Worm (Caenorhabditis elegans) whole organism, early embryonic: ENCODE data around the gene F37A4.2.

Source experiments
- B0310.2 ChIP-seq: sonication (generic microtip); optimal IDR thresholded peaks from 2 replicates; lab custom pipeline; 2016; ENCODE audit warnings: mild to moderate bottlenecking, missing genetic modification characterization, missing compliant biosample characterization
- F13C5.2 ChIP-seq: sonication (generic microtip); optimal IDR thresholded peaks from 2 replicates; lab custom pipeline; 2017; ENCODE audit warnings: mild to moderate bottlenecking, missing genetic modification characterization, inconsistent platforms, missing compliant biosample characterization
- aly-1 ChIP-seq: sonication (generic microtip); optimal IDR thresholded peaks from 2 replicates; lab custom pipeline; 2016; ENCODE audit warnings: missing genetic modification characterization, missing compliant biosample characterization
- ama-1 ChIP-seq: fragments of 150-350 bp; optimal IDR thresholded peaks from 2 replicates; lab custom pipeline; 2014
- ceh-13 ChIP-seq: fragments of 200-800 bp; sonication (Bioruptor generic); optimal IDR thresholded peaks from 2 replicates; lab custom pipeline; 2018; ENCODE audit warnings: mild to moderate bottlenecking, missing genetic modification characterization, missing compliant biosample characterization
- ceh-36 ChIP-seq: sonication (generic microtip); optimal IDR thresholded peaks from 2 replicates; lab custom pipeline; 2016; ENCODE audit warnings: missing genetic modification characterization, inconsistent platforms, missing compliant biosample characterization
- ets-7 ChIP-seq: sonication (generic microtip); optimal IDR thresholded peaks from 2 replicates; lab custom pipeline; 2016; ENCODE audit warnings: missing genotype, missing genetic modification characterization, missing compliant biosample characterization
- flt-1 ChIP-seq: fragments of 200-800 bp; sonication (Bioruptor generic); IDR thresholded peaks from 2 replicates; pipeline ENCODE4 v1.3.6; 2022; ENCODE audit warnings: missing genetic modification characterization, missing compliant biosample characterization
- hmbx-1 ChIP-seq: sonication (generic microtip); optimal IDR thresholded peaks from 2 replicates; lab custom pipeline; 2016; ENCODE audit warnings: mild to moderate bottlenecking, missing genetic modification characterization, missing compliant biosample characterization
- hmg-4 ChIP-seq: fragments of 200-800 bp; sonication (Bioruptor generic); optimal IDR thresholded peaks from 2 replicates; lab custom pipeline; 2018; ENCODE audit warnings: mild to moderate bottlenecking, missing genetic modification characterization, missing compliant biosample characterization
- hnd-1 ChIP-seq: sonication (generic microtip); optimal IDR thresholded peaks from 2 replicates; lab custom pipeline; 2016; ENCODE audit warnings: missing genetic modification characterization, missing compliant biosample characterization
- pes-1 ChIP-seq: fragments of 200-800 bp; sonication (Bioruptor generic); IDR thresholded peaks from 2 replicates; pipeline ENCODE4 v1.3.6; 2022; ENCODE audit warnings: missing genetic modification reagents, missing genetic modification characterization, missing compliant biosample characterization
- scrt-1 ChIP-seq: fragments of 200-800 bp; sonication (Bioruptor generic); IDR thresholded peaks from 2 replicates; pipeline ENCODE4 v1.3.6; 2022; ENCODE audit warnings: missing genetic modification characterization, missing compliant biosample characterization
- sea-1 ChIP-seq: fragments of 200-800 bp; sonication (Bioruptor generic); conservative IDR thresholded peaks from 2 replicates; pipeline ENCODE4 v1.3.6; 2022; ENCODE audit warnings: missing genetic modification characterization, missing compliant biosample characterization
- tbx-11 ChIP-seq: fragments of 200-800 bp; sonication (Bioruptor generic); IDR thresholded peaks from 2 replicates; pipeline ENCODE4 v1.3.6; 2022; ENCODE audit warnings: missing genetic modification characterization, missing compliant biosample characterization
- tbx-37 ChIP-seq: fragments of 200-800 bp; sonication (Bioruptor generic); conservative IDR thresholded peaks from 2 replicates; pipeline ENCODE4 v1.3.6; 2022; ENCODE audit warnings: missing genetic modification reagents, missing genetic modification characterization, missing compliant biosample characterization
- tra-4 ChIP-seq: sonication (generic microtip); optimal IDR thresholded peaks from 2 replicates; lab custom pipeline; 2017; ENCODE audit warnings: missing genetic modification characterization, missing compliant biosample characterization

F37A4.2 gene

DNA sequence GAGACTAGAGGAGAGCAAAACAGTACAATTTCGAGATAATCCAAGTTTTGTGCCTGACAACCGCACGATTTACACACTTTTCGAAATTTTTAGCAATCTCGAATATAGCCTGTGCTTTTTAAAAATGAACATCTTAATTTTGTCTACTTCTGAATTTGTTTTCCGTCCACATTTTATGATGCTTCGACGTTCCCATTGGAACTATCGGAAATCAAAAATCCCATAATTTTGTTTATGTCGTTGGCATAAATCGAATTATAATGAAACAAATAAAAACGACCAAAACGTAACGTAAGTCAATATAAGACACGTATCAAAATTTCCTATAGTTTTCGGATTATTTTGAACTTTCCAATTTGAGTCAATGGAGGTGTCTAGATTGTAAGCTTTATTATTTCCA, 14.7 kb downstream of the F37A4.2 start, which contains the start of gene K07E12.2:
K07E12.2 (plus strand) TSS at position 301 of the 400 bp plus-strand sequence.
- TF ChIP-seq ets-7 (tag; lab: Kevin White, UChicago) (no peak), scrt-1 (GFP tag; lab: Robert Waterston, UW) (no peak), aly-1 (tag; lab: Kevin White, UChicago) (no peak), hnd-1 (tag; lab: Kevin White, UChicago) (no peak), tbx-37 (GFP tag; lab: Robert Waterston, UW) (no peak), B0310.2 (tag; lab: Kevin White, UChicago) (no peak)

DNA sequence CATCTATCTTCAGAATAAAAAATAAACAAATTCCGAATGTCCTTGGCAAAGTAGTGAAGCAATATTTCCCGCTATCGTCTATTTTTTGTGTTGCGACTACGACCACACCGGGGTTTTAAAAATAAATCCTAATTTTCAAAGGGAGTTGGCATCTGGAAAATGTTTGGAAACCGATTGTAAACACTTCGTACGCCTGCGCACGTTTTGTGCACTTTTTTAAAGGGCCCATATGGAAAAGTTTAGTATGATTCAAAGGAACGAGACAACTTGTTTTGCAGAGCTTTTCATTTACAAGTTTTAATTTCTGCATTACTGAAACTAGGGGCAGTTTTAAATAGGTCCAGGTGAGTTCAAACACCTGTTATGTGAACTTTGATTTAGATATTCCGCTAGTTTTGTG, 17.8 kb downstream of the F37A4.2 start:
- no peak for TF ChIP-seq tbx-11 (GFP tag; lab: Robert Waterston, UW)
- TF ChIP-seq hmbx-1, result no peak
- no peak for TF ChIP-seq pes-1 (GFP tag; lab: Robert Waterston, UW)
- TF ChIP-seq B0310.2 (tag; lab: Kevin White, UChicago), result no peak
- no peak for TF ChIP-seq tra-4 (tag; lab: Kevin White, UChicago)
- TF ChIP-seq F13C5.2 (tag; lab: Kevin White, UChicago), result no peak
- no peak for TF ChIP-seq ceh-13
- TF ChIP-seq ets-7 (tag; lab: Kevin White, UChicago), result no peak
- TF ChIP-seq ceh-36, result no peak
- no peak for TF ChIP-seq scrt-1 (GFP tag; lab: Robert Waterston, UW)
- TF ChIP-seq ama-1 (lab: Kevin White, UChicago), result no peak
- TF ChIP-seq hmg-4, result no peak
- no peak for TF ChIP-seq hnd-1 (tag; lab: Kevin White, UChicago)
- no peak for TF ChIP-seq sea-1 (GFP tag; lab: Robert Waterston, UW)
- no peak for TF ChIP-seq flt-1
- TF ChIP-seq aly-1 (tag; lab: Kevin White, UChicago), result no peak
- TF ChIP-seq tbx-37 (GFP tag; lab: Robert Waterston, UW), result no peak

ce11 chrIII:6742597-6742996, 20.3 kb downstream of the F37A4.2 start:
- TF ChIP-seq ceh-13, result no peak

ce11 chrIII:6746008-6746407, 23.8 kb downstream of the F37A4.2 start, which contains the start of gene dig-1:
dig-1 (plus strand) TSS chrIII:6746308.
- TF ChIP-seq ceh-36 (no peak), aly-1 (tag; lab: Kevin White, UChicago) (no peak), hnd-1 (tag; lab: Kevin White, UChicago) (no peak), pes-1 (GFP tag; lab: Robert Waterston, UW) (no peak), tra-4 (tag; lab: Kevin White, UChicago) (no peak), B0310.2 (tag; lab: Kevin White, UChicago) (no peak), F13C5.2 (tag; lab: Kevin White, UChicago) (no peak), ets-7 (tag; lab: Kevin White, UChicago) (no peak), tbx-37 (GFP tag; lab: Robert Waterston, UW) (no peak), ceh-13 (no peak), hmg-4 (no peak), flt-1 (no peak), ama-1 (lab: Kevin White, UChicago) (no peak), tbx-11 (GFP tag; lab: Robert Waterston, UW) (no peak), sea-1 (GFP tag; lab: Robert Waterston, UW) (no peak), hmbx-1 (no peak)

DNA sequence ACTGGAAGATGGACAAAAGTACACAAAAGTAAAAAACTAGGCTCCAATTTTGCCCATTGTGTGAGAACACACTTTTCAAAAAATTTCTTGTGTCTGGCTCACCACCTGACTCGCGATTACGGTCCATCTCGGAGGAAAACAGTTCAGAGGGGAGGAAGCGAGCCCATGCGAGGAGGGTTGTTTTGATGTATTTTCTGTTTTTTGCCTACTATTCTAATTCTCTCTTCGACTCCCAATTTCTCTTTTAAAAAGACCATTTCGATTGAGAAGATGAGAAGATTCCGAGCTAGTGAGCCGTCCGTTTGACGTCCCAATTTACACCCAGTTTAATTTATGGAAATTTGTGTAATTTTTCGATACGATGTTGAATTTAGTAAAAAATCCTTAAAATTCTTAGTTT, 24.4 kb downstream of the F37A4.2 start:
- TF ChIP-seq B0310.2 (tag; lab: Kevin White, UChicago) (no peak), hnd-1 (tag; lab: Kevin White, UChicago) (no peak), sea-1 (GFP tag; lab: Robert Waterston, UW) (no peak), hmbx-1 (no peak), ceh-13 (no peak), tbx-37 (GFP tag; lab: Robert Waterston, UW) (no peak), tra-4 (tag; lab: Kevin White, UChicago) (no peak), flt-1 (no peak), ceh-36 (no peak), ets-7 (tag; lab: Kevin White, UChicago) (no peak), F13C5.2 (tag; lab: Kevin White, UChicago) (no peak)

DNA sequence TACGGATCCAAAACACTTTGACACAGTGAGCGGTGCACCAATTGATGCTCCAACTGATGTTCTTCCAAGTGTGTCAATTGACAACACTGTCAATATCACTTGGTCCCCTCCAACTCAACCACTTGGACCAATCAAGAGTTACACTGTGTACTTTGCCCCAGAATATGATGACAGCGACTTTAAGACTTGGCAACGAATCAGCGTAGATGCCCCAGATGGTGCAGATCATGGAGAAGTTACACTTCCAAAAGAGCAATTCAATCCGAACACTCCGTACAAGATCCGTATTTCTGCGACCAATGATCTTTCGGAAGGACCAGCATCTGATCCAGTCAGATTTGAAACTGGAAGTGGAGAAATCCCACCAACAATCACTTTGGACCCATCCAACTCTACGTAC, 30.4 kb downstream of the F37A4.2 start:
- no peak for TF ChIP-seq tbx-37 (GFP tag; lab: Robert Waterston, UW)
- TF ChIP-seq flt-1, result no peak
- TF ChIP-seq tbx-11 (GFP tag; lab: Robert Waterston, UW), result no peak
- no peak for TF ChIP-seq ceh-36
- TF ChIP-seq pes-1 (GFP tag; lab: Robert Waterston, UW), result no peak
- TF ChIP-seq hmg-4, result no peak
- TF ChIP-seq B0310.2 (tag; lab: Kevin White, UChicago), result no peak
- TF ChIP-seq scrt-1 (GFP tag; lab: Robert Waterston, UW), result no peak
- TF ChIP-seq F13C5.2 (tag; lab: Kevin White, UChicago), result no peak
- TF ChIP-seq hmbx-1, result no peak
- no peak for TF ChIP-seq sea-1 (GFP tag; lab: Robert Waterston, UW)
- TF ChIP-seq tra-4 (tag; lab: Kevin White, UChicago), result no peak
- no peak for TF ChIP-seq hnd-1 (tag; lab: Kevin White, UChicago)
- no peak for TF ChIP-seq aly-1 (tag; lab: Kevin White, UChicago)
- no peak for TF ChIP-seq ama-1 (lab: Kevin White, UChicago)
- TF ChIP-seq ets-7 (tag; lab: Kevin White, UChicago), result no peak
- no peak for TF ChIP-seq ceh-13

- TF ChIP-seq ceh-36 (no peak), ets-7 (tag; lab: Kevin White, UChicago) (no peak), hnd-1 (tag; lab: Kevin White, UChicago) (no peak), aly-1 (tag; lab: Kevin White, UChicago) (no peak), tbx-37 (GFP tag; lab: Robert Waterston, UW) (no peak), flt-1 (no peak), sea-1 (GFP tag; lab: Robert Waterston, UW) (no peak), B0310.2 (tag; lab: Kevin White, UChicago) (no peak), F13C5.2 (tag; lab: Kevin White, UChicago) (no peak), ceh-13 (no peak), hmg-4 (no peak)
These were observed 34.5 kb downstream of the F37A4.2 start for ce11 chrIII:6756769-6757168.
